Fruit fly (Drosophila melanogaster) S2 (cell line): Measurements from ENCODE around the gene CG7227.

Experiments used
- CG8478 ChIP-seq: fragments of >200 bp; optimal IDR thresholded peaks from 2 replicates; lab custom pipeline; 2018
- CTCF ChIP-seq, 2 experiments: fragments of >200 bp; optimal IDR thresholded peaks; 2 replicates each; lab custom pipeline; 2018

DNA sequence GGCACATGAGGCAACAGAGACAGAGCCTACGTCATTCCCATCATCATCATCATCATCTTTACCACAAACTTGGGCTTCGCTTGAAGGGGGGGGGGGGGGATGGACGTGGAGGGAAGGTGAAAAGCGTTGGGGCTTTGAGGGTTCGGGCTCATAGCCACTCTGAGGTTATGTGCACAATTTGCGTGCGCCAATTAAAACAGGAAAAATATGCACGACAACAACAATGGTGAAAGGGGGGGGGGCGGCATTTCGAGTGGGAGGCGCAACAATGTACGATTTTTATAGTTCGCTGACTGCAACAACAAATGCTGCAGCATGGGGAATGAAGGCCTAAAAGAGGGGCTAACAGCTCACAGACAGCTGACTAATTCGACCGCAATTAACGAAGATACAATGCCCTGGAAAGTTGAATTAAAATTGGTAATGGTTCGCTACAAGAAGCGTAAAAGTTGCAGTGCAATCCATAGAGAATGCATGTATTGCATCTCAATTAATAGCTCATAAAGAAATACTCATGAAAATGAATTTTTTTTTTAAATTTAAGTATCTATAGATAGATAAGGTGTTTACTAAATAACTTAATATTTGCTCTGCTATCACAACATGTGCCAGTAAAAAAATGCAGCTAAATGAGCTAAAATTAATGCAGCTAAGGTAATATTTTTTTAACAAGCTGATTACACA lies 30.9 kb downstream of the CG7227 start:
- TF ChIP-seq CG8478 (lab: Kevin White, UChicago) (no peak), CTCF (optimal IDR thresholded peaks at IDR 0.05; lab: Kevin White, UChicago) (no peak)
